Worm (Caenorhabditis elegans) whole organism, L3 larva: ENCODE data around the gene dbl-1.
A peak's percentile ranks its signal among the peaks of the same experiment; 100 is the strongest.

Experiments
- R02D3.7 ChIP-seq: fragments of 150-350 bp; optimal IDR thresholded peaks from 2 replicates; lab custom pipeline; 2014; ENCODE audit warnings: missing biosample characterization, missing genetic modification characterization
- ZK546.5 ChIP-seq: sonication (generic microtip); optimal IDR thresholded peaks from 2 replicates; lab custom pipeline; 2017; ENCODE audit warnings: missing biosample characterization, missing genetic modification characterization
- aly-2 ChIP-seq: fragments of 150-350 bp; optimal IDR thresholded peaks from 2 replicates; lab custom pipeline; 2014; ENCODE audit warnings: missing biosample characterization, missing genetic modification characterization
- ama-1 ChIP-seq: fragments of 150-350 bp; optimal IDR thresholded peaks from 2 replicates; lab custom pipeline; 2018
- ceh-16 ChIP-seq: sonication (generic microtip); optimal IDR thresholded peaks from 2 replicates; lab custom pipeline; 2017; ENCODE audit warnings: missing biosample characterization, missing genetic modification characterization
- ceh-28 ChIP-seq: fragments of 150-350 bp; optimal IDR thresholded peaks from 2 replicates; lab custom pipeline; 2014; ENCODE audit warnings: missing biosample characterization, missing genetic modification reagents, missing genetic modification characterization
- daf-12 ChIP-seq: fragments of 150-350 bp; optimal IDR thresholded peaks from 2 replicates; lab custom pipeline; 2014; ENCODE audit warnings: missing biosample characterization, missing genetic modification reagents, missing genetic modification characterization
- egl-27 ChIP-seq: sonication (generic microtip); optimal IDR thresholded peaks from 4 replicates; lab custom pipeline; 2017; ENCODE audit warnings: missing biosample characterization, missing genetic modification reagents, missing genetic modification characterization
- egl-5 ChIP-seq: fragments of 150-350 bp; optimal IDR thresholded peaks from 2 replicates; lab custom pipeline; 2017; ENCODE audit warnings: missing biosample characterization, missing genetic modification reagents, missing genetic modification characterization, inconsistent platforms
- elt-1 ChIP-seq: fragments of 150-350 bp; optimal IDR thresholded peaks from 2 replicates; lab custom pipeline; 2014; ENCODE audit warnings: missing biosample characterization, missing genetic modification characterization
- elt-3 ChIP-seq, 3 experiments: fragments of 150-350 bp in 1 of 3; sonication (generic microtip) in 2 of 3; optimal IDR thresholded peaks; 2 replicates in 2 of 3; 4 replicates in 1 of 3; lab custom pipeline; 2014 to 2017; ENCODE audit warnings: missing biosample characterization in 3 of 3, missing genetic modification characterization in 3 of 3
- eor-1 ChIP-seq, 2 experiments: fragments of 150-350 bp; optimal IDR thresholded peaks; 2 replicates each; lab custom pipeline; 2014 to 2018; ENCODE audit warnings: missing biosample characterization in 2 of 2, missing genetic modification characterization in 2 of 2
- fkh-10 ChIP-seq: sonication (generic microtip); optimal IDR thresholded peaks from 2 replicates; lab custom pipeline; 2017; ENCODE audit warnings: missing biosample characterization, missing genetic modification reagents, missing genetic modification characterization
- fos-1 ChIP-seq: fragments of 150-350 bp; optimal IDR thresholded peaks from 2 replicates; lab custom pipeline; 2014; ENCODE audit warnings: missing biosample characterization, missing genetic modification characterization
- hmg-11 ChIP-seq: sonication (generic microtip); optimal IDR thresholded peaks from 2 replicates; lab custom pipeline; 2016; ENCODE audit warnings: missing genetic modification characterization, missing compliant biosample characterization
- jun-1 ChIP-seq: fragments of 150-350 bp; optimal IDR thresholded peaks from 2 replicates; lab custom pipeline; 2014; ENCODE audit warnings: missing biosample characterization, missing genetic modification reagents, missing genetic modification characterization
- lin-15B ChIP-seq: fragments of 150-350 bp; optimal IDR thresholded peaks from 2 replicates; lab custom pipeline; 2014; ENCODE audit warnings: missing biosample characterization, missing genetic modification characterization
- lsy-12 ChIP-seq: sonication (generic microtip); optimal IDR thresholded peaks from 2 replicates; lab custom pipeline; 2016; ENCODE audit warnings: mild to moderate bottlenecking, missing genetic modification characterization, missing compliant biosample characterization
- mml-1 ChIP-seq: fragments of 150-350 bp; sonication (generic microtip); optimal IDR thresholded peaks from 3 replicates; lab custom pipeline; 2014; ENCODE audit warnings: missing biosample characterization, missing genetic modification characterization
- nhr-11 ChIP-seq: fragments of 150-350 bp; optimal IDR thresholded peaks from 2 replicates; lab custom pipeline; 2014; ENCODE audit warnings: missing biosample characterization, missing genetic modification characterization
- nhr-23 ChIP-seq: fragments of 150-350 bp; optimal IDR thresholded peaks from 2 replicates; lab custom pipeline; 2014; ENCODE audit warnings: missing biosample characterization, missing genetic modification reagents, missing genetic modification characterization
- nhr-237 ChIP-seq: fragments of 150-350 bp; optimal IDR thresholded peaks from 2 replicates; lab custom pipeline; 2014; ENCODE audit warnings: missing biosample characterization, missing genetic modification characterization
- nhr-25 ChIP-seq: sonication (generic microtip); optimal IDR thresholded peaks from 2 replicates; lab custom pipeline; 2017; ENCODE audit warnings: missing biosample characterization, missing genetic modification characterization
- nhr-28 ChIP-seq: fragments of 150-350 bp; optimal IDR thresholded peaks from 2 replicates; lab custom pipeline; 2014; ENCODE audit warnings: missing biosample characterization, missing genetic modification characterization
- nhr-67 ChIP-seq: fragments of 150-350 bp; optimal IDR thresholded peaks from 2 replicates; lab custom pipeline; 2014; ENCODE audit warnings: missing biosample characterization, missing genetic modification characterization
- nhr-76 ChIP-seq: fragments of 150-350 bp; sonication (generic microtip); optimal IDR thresholded peaks from 5 replicates; lab custom pipeline; 2014; ENCODE audit warnings: missing biosample characterization, missing genetic modification characterization
- nhr-77 ChIP-seq: fragments of 150-350 bp; optimal IDR thresholded peaks from 2 replicates; lab custom pipeline; 2014; ENCODE audit warnings: missing biosample characterization, missing genetic modification characterization
- pha-4 ChIP-seq: fragments of 150-350 bp; optimal IDR thresholded peaks from 2 replicates; lab custom pipeline; 2014; ENCODE audit warnings: missing biosample characterization, missing genetic modification reagents, missing genetic modification characterization
- skn-1 ChIP-seq: fragments of 150-350 bp; optimal IDR thresholded peaks from 2 replicates; lab custom pipeline; 2014; ENCODE audit warnings: missing biosample characterization, missing genetic modification characterization
- snpc-4 ChIP-seq: fragments of 150-350 bp; optimal IDR thresholded peaks from 2 replicates; lab custom pipeline; 2014; ENCODE audit warnings: missing biosample characterization, missing genetic modification characterization
- tbx-2 ChIP-seq: sonication (generic microtip); optimal IDR thresholded peaks from 2 replicates; lab custom pipeline; 2016; ENCODE audit warnings: mild to moderate bottlenecking, missing genetic modification characterization, missing compliant biosample characterization
- unc-39 ChIP-seq: sonication (generic microtip); optimal IDR thresholded peaks from 4 replicates; lab custom pipeline; 2017; ENCODE audit warnings: missing biosample characterization, missing genetic modification characterization
- unc-62 ChIP-seq: fragments of 150-350 bp; sonication (generic microtip); optimal IDR thresholded peaks from 4 replicates; lab custom pipeline; 2014; ENCODE audit warnings: missing biosample characterization, missing genetic modification reagents, missing genetic modification characterization
- zag-1 ChIP-seq: fragments of 150-350 bp; optimal IDR thresholded peaks from 2 replicates; lab custom pipeline; 2014; ENCODE audit warnings: missing biosample characterization, missing genetic modification characterization
- ztf-11 ChIP-seq: fragments of 150-350 bp; optimal IDR thresholded peaks from 2 replicates; lab custom pipeline; 2014; ENCODE audit warnings: missing biosample characterization, missing genetic modification characterization
- ztf-4 ChIP-seq: fragments of 150-350 bp; optimal IDR thresholded peaks from 2 replicates; lab custom pipeline; 2014; ENCODE audit warnings: missing biosample characterization, missing genetic modification characterization

Gene dbl-1

ce11 chrV:6744774-6745173 is 13.2 kb upstream of the dbl-1 start, which contains the start of gene T25F10.3:
T25F10.3 (plus strand) TSS chrV:6745081.
- no peak for TF ChIP-seq zag-1 (tag; lab: Kevin White, UChicago)
- peak; percentile 41 for TF ChIP-seq nhr-25 (tag; lab: Kevin White, UChicago)

DNA sequence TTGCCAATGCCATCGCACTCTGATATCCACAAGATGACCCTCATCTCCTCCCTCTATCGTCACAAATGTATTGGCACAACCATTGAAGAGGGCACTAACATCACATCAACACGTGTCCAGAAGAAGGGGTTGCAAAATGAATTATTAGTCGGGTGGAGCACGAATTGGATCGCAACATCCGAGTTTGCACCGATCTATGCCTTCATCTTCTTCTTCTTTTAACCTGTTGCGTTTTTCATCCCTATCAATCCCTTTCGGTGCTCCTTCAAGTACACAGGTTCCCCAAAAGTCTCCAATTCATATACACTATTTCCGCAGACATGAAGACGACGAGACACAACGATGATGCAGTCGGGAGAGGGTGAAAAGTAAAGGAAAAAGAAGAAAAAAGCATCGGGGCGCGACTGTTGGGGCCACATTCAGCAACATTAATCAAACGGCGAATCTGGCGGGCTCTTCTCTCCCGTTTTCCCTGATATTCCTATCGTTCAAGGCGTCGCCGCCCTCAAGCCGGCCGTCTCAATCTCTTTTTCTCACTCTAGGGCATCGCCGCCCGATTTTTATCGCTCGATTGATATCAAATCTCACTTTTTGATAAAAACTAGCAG is 6.3 kb upstream of the dbl-1 start:
- TF ChIP-seq aly-2 (tag; lab: Kevin White, UChicago) (no peak), elt-1 (tag; lab: Kevin White, UChicago) (no peak), R02D3.7 (tag; lab: Kevin White, UChicago) (no peak), nhr-28 (no peak), ceh-16 (tag; lab: Kevin White, UChicago) (no peak), zag-1 (tag; lab: Kevin White, UChicago) (no peak), fos-1 (tag; lab: Kevin White, UChicago) (no peak), eor-1 (tag; optimal IDR thresholded peaks at IDR 0.05; lab: Kevin White, UChicago) (no peak)

DNA sequence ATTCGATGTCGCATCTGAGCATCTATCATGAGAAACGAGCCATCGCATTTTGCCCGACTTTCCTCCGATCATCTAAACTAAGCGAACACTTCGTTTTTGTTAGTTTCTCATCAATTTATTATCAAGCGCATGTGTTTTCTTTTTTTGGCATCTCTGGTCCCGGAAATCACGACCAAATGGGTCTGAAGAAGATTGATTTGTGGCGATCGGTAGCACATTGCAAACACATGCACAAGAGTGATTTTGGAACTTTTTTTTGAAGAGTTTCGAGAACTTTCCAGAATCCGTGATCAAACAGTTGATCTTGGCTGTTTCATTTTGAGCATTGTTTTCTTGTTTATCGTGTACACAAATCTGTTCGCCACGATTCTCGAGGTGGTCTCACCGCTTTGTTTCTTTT is 4.7 kb upstream of the dbl-1 start:
- TF ChIP-seq nhr-11 (tag; lab: Kevin White, UChicago) (no peak), skn-1 (tag; lab: Kevin White, UChicago) (no peak), nhr-67 (no peak), unc-39 (tag; lab: Kevin White, UChicago) (no peak), ZK546.5 (tag; lab: Kevin White, UChicago) (no peak), ztf-4 (tag; lab: Kevin White, UChicago) (no peak), egl-5 (tag; lab: Kevin White, UChicago) (no peak), unc-62 (no peak), daf-12 (tag; lab: Kevin White, UChicago) (no peak), aly-2 (tag; lab: Kevin White, UChicago) (no peak), lin-15B (tag; lab: Kevin White, UChicago) (no peak), ceh-16 (tag; lab: Kevin White, UChicago) (no peak)
- TF ChIP-seq, all 47 proteins: peak for 0

ce11 chrV:6762361-6762760 is 4.4 kb downstream of the dbl-1 start, which contains the start of gene T25F10.4:
T25F10.4 (minus strand) TSS chrV:6762461.
- no peak for TF ChIP-seq ztf-11
- no peak for TF ChIP-seq nhr-28
- TF ChIP-seq fkh-10 (GFP tag; lab: Kevin White, UChicago) = no peak
- no peak for TF ChIP-seq nhr-76 (tag; lab: Kevin White, UChicago)
- TF ChIP-seq egl-27 (tag; lab: Kevin White, UChicago) = no peak
- no peak for TF ChIP-seq egl-5 (tag; lab: Kevin White, UChicago)
- no peak for TF ChIP-seq nhr-77 (tag; lab: Kevin White, UChicago)
- TF ChIP-seq mml-1 = no peak
- no peak for TF ChIP-seq jun-1
- no peak for TF ChIP-seq R02D3.7 (tag; lab: Kevin White, UChicago)
- no peak for TF ChIP-seq ama-1 (lab: Kevin White, UChicago)
- no peak for TF ChIP-seq ZK546.5 (tag; lab: Kevin White, UChicago)
- TF ChIP-seq unc-39 (tag; lab: Kevin White, UChicago) = no peak
- TF ChIP-seq lsy-12 (tag; lab: Kevin White, UChicago) = no peak
- TF ChIP-seq nhr-23 (tag; lab: Kevin White, UChicago) = no peak
- no peak for TF ChIP-seq pha-4 (tag; lab: Kevin White, UChicago)
- TF ChIP-seq hmg-11 = no peak
- no peak for TF ChIP-seq ceh-16 (tag; lab: Kevin White, UChicago)
- no peak for TF ChIP-seq elt-3 (tag; optimal IDR thresholded peaks at IDR 0.05; lab: Kevin White, UChicago)
- no peak for TF ChIP-seq nhr-237 (tag; lab: Kevin White, UChicago)
- TF ChIP-seq, all 47 proteins: peak for 0

ce11 chrV:6764972-6765371 is 7.0 kb downstream of the dbl-1 start, which contains the start of gene bbs-8:
bbs-8 (minus strand) TSS chrV:6765072.
- TF ChIP-seq nhr-28 (no peak), snpc-4 (tag; lab: Kevin White, UChicago) (no peak), nhr-237 (tag; lab: Kevin White, UChicago) (no peak), unc-62 (no peak), ztf-11 (no peak), nhr-23 (tag; lab: Kevin White, UChicago) (no peak), nhr-76 (tag; lab: Kevin White, UChicago) (no peak), ztf-4 (tag; lab: Kevin White, UChicago) (no peak), ceh-28 (tag; lab: Kevin White, UChicago) (no peak), tbx-2 (tag; lab: Kevin White, UChicago) (no peak), nhr-77 (tag; lab: Kevin White, UChicago) (no peak), R02D3.7 (tag; lab: Kevin White, UChicago) (no peak), elt-1 (tag; lab: Kevin White, UChicago) (no peak)
